Fruit fly (Drosophila melanogaster) whole organism, embryonic: ENCODE results near the gene Cyp313a4.

Experiments
- BtbVII ChIP-seq: fragments of 200-800 bp; sonication (Bioruptor generic); optimal IDR thresholded peaks from 3 replicates; lab custom pipeline; 2017; ENCODE audit warnings: missing biosample characterization, mild to moderate bottlenecking, missing genetic modification characterization
- CG12219 ChIP-seq: fragments of 200-800 bp; sonication (Bioruptor generic); optimal IDR thresholded peaks from 3 replicates; lab custom pipeline; 2018; ENCODE audit warnings: missing biosample characterization, mild to moderate bottlenecking, missing genetic modification characterization
- CG12744 ChIP-seq: fragments of 200-800 bp; sonication (Bioruptor generic); optimal IDR thresholded peaks from 2 replicates; lab custom pipeline; 2016; ENCODE audit warnings: missing biosample characterization, missing genetic modification characterization
- CG13287 ChIP-seq: fragments of 200-800 bp; sonication (Bioruptor generic); IDR thresholded peaks from 2 replicates; pipeline ENCODE4 v1.3.6; 2022; ENCODE audit warnings: missing biosample characterization, missing genetic modification characterization; ENCODE audit not compliant: partially characterized antibody
- CG1602 ChIP-seq: fragments of 200-800 bp; sonication (Bioruptor generic); optimal IDR thresholded peaks from 3 replicates; lab custom pipeline; 2016; ENCODE audit warnings: missing biosample characterization, missing genetic modification characterization
- CG17361 ChIP-seq: fragments of 200-800 bp; sonication (Bioruptor generic); IDR thresholded peaks from 3 replicates; pipeline ENCODE4 v1.3.6; 2022; ENCODE audit warnings: missing biosample characterization, missing genetic modification characterization
- CG17568 ChIP-seq: fragments of 200-800 bp; sonication (Bioruptor generic); optimal IDR thresholded peaks from 2 replicates; lab custom pipeline; 2018; ENCODE audit warnings: missing biosample characterization, mild to moderate bottlenecking, missing genetic modification characterization, moderate library complexity
- CG17912 ChIP-seq: fragments of 200-800 bp; sonication (Bioruptor generic); optimal IDR thresholded peaks from 2 replicates; lab custom pipeline; 2018; ENCODE audit warnings: missing biosample characterization, mild to moderate bottlenecking, missing genetic modification characterization
- CG31388 ChIP-seq: fragments of 200-800 bp; sonication (Bioruptor generic); optimal IDR thresholded peaks from 2 replicates; lab custom pipeline; 2016; ENCODE audit warnings: missing biosample characterization, missing genetic modification characterization
- CG3163 ChIP-seq: fragments of 200-800 bp; sonication (Bioruptor generic); optimal IDR thresholded peaks from 3 replicates; lab custom pipeline; 2016; ENCODE audit warnings: missing biosample characterization, missing genetic modification characterization
- CG32532 ChIP-seq: fragments of 200-800 bp; sonication (Bioruptor generic); IDR thresholded peaks from 2 replicates; pipeline ENCODE4 v1.3.6; 2022; ENCODE audit warnings: missing biosample characterization, missing genetic modification characterization
- CG32767 ChIP-seq: fragments of 200-800 bp; sonication (Bioruptor generic); IDR thresholded peaks from 2 replicates; pipeline ENCODE4 v1.3.6; 2022; ENCODE audit warnings: missing biosample characterization, missing genetic modification characterization
- CG32772 ChIP-seq: fragments of 200-800 bp; sonication (Bioruptor generic); IDR thresholded peaks from 2 replicates; pipeline ENCODE4 v1.3.6; 2022; ENCODE audit warnings: missing biosample characterization, missing genetic modification characterization
- CG4328 ChIP-seq: fragments of 200-800 bp; sonication (Bioruptor generic); optimal IDR thresholded peaks from 3 replicates; lab custom pipeline; 2017; ENCODE audit warnings: missing biosample characterization, missing genetic modification reagents, missing genetic modification characterization
- CG43689 ChIP-seq: fragments of 200-800 bp; sonication (Bioruptor generic); IDR thresholded peaks from 2 replicates; pipeline ENCODE4 v1.3.6; 2022; ENCODE audit warnings: missing biosample characterization, missing genetic modification characterization
- CG4617 ChIP-seq: fragments of 200-800 bp; sonication (Bioruptor generic); optimal IDR thresholded peaks from 3 replicates; lab custom pipeline; 2016; ENCODE audit warnings: missing biosample characterization, missing genetic modification characterization, borderline replicate concordance
- CG6813 ChIP-seq: fragments of 200-800 bp; sonication (Bioruptor generic); optimal IDR thresholded peaks from 2 replicates; lab custom pipeline; 2017; ENCODE audit warnings: missing biosample characterization, missing genetic modification characterization, mild to moderate bottlenecking, moderate library complexity, missing genetic modification reagents
- CG7928 ChIP-seq: fragments of 200-800 bp; sonication (Bioruptor generic); optimal IDR thresholded peaks from 2 replicates; lab custom pipeline; 2017; ENCODE audit warnings: missing biosample characterization, mild to moderate bottlenecking, missing genetic modification characterization
- CG8281 ChIP-seq: fragments of 200-800 bp; sonication (Bioruptor generic); optimal IDR thresholded peaks from 2 replicates; lab custom pipeline; 2018; ENCODE audit warnings: missing biosample characterization, mild to moderate bottlenecking, missing genetic modification characterization, moderate library complexity
- CrebB ChIP-seq: fragments of 200-800 bp; sonication (Bioruptor generic); optimal IDR thresholded peaks from 3 replicates; lab custom pipeline; 2018; ENCODE audit warnings: missing biosample characterization, mild to moderate bottlenecking, missing genetic modification characterization
- D19A ChIP-seq: fragments of 200-800 bp; optimal IDR thresholded peaks from 3 replicates; lab custom pipeline; 2019; ENCODE audit warnings: missing biosample characterization, mild to moderate bottlenecking, missing genetic modification characterization, moderate library complexity
- Dip3 ChIP-seq: fragments of 200-800 bp; sonication (Bioruptor generic); optimal IDR thresholded peaks from 3 replicates; lab custom pipeline; 2016; ENCODE audit warnings: missing biosample characterization, missing genetic modification characterization
- ERR ChIP-seq: fragments of 200-800 bp; sonication (Bioruptor generic); optimal IDR thresholded peaks from 2 replicates; lab custom pipeline; 2016; ENCODE audit warnings: missing biosample characterization, missing genetic modification characterization
- Fer1 ChIP-seq: fragments of 200-800 bp; sonication (Bioruptor generic); optimal IDR thresholded peaks from 2 replicates; lab custom pipeline; 2017; ENCODE audit warnings: missing biosample characterization, mild to moderate bottlenecking, missing genetic modification characterization
- GATAe ChIP-seq: fragments of 200-800 bp; sonication (Bioruptor generic); conservative IDR thresholded peaks from 2 replicates; pipeline ENCODE4 v1.3.6; 2022; ENCODE audit warnings: missing biosample characterization, missing genetic modification characterization
- Hey ChIP-seq: fragments of 200-800 bp; sonication (Bioruptor generic); optimal IDR thresholded peaks from 3 replicates; lab custom pipeline; 2018; ENCODE audit warnings: missing biosample characterization, mild to moderate bottlenecking, missing genetic modification characterization
- HmgZ ChIP-seq: fragments of 200-800 bp; sonication (Bioruptor generic); optimal IDR thresholded peaks from 2 replicates; lab custom pipeline; 2018; ENCODE audit warnings: missing biosample characterization, mild to moderate bottlenecking, missing genetic modification characterization
- Hr51 ChIP-seq, 2 experiments: fragments of 200-800 bp; sonication (Bioruptor generic); optimal IDR thresholded peaks; 2 replicates in 1 of 2; 3 replicates in 1 of 2; lab custom pipeline; 2016 to 2018; ENCODE audit warnings: missing biosample characterization in 2 of 2, missing genetic modification characterization in 2 of 2, mild to moderate bottlenecking in 1 of 2, moderate library complexity in 1 of 2
- Mad ChIP-seq: fragments of 200-800 bp; sonication (Bioruptor generic); optimal IDR thresholded peaks from 2 replicates; lab custom pipeline; 2016; ENCODE audit warnings: missing biosample characterization, missing genetic modification characterization
- NFAT ChIP-seq: fragments of 200-800 bp; sonication (Bioruptor generic); IDR thresholded peaks from 2 replicates; pipeline ENCODE4 v1.3.6; 2022; ENCODE audit warnings: missing biosample characterization, missing genetic modification characterization
- Oaz ChIP-seq: fragments of 200-800 bp; sonication (Bioruptor generic); IDR thresholded peaks from 2 replicates; pipeline ENCODE4 v1.3.6; 2022; ENCODE audit warnings: missing biosample characterization, missing genetic modification characterization
- Optix ChIP-seq: fragments of 200-800 bp; sonication (Bioruptor generic); IDR thresholded peaks from 3 replicates; pipeline ENCODE4 v1.3.6; 2022; ENCODE audit warnings: missing biosample characterization, missing genetic modification characterization
- Xrp1 ChIP-seq: fragments of 200-800 bp; sonication (Bioruptor generic); IDR thresholded peaks from 2 replicates; pipeline ENCODE4 v1.3.6; 2022; ENCODE audit warnings: missing biosample characterization, missing genetic modification characterization
- ap ChIP-seq: fragments of 200-800 bp; sonication (Bioruptor generic); IDR thresholded peaks from 2 replicates; pipeline ENCODE4 v1.3.6; 2022; ENCODE audit warnings: missing biosample characterization, missing genetic modification characterization
- ase ChIP-seq: fragments of 200-800 bp; sonication (Bioruptor generic); IDR thresholded peaks from 3 replicates; pipeline ENCODE4 v1.3.6; 2022; ENCODE audit warnings: missing biosample characterization, missing genetic modification characterization
- chn ChIP-seq: fragments of 200-800 bp; sonication (Bioruptor generic); optimal IDR thresholded peaks from 2 replicates; lab custom pipeline; 2016; ENCODE audit warnings: missing biosample characterization, missing genetic modification characterization
- dan ChIP-seq: fragments of 200-800 bp; sonication (Bioruptor generic); IDR thresholded peaks from 2 replicates; pipeline ENCODE4 v1.3.6; 2022; ENCODE audit warnings: missing biosample characterization, missing genetic modification characterization
- emc ChIP-seq: fragments of 200-800 bp; sonication (Bioruptor generic); optimal IDR thresholded peaks from 2 replicates; lab custom pipeline; 2016; ENCODE audit warnings: missing biosample characterization, missing genetic modification characterization
- eyg ChIP-seq: fragments of 200-800 bp; sonication (Bioruptor generic); optimal IDR thresholded peaks from 3 replicates; lab custom pipeline; 2016; ENCODE audit warnings: missing biosample characterization, missing genetic modification characterization
- ftz-f1 ChIP-seq: fragments of 200-800 bp; sonication (Bioruptor generic); optimal IDR thresholded peaks from 2 replicates; lab custom pipeline; 2016; ENCODE audit warnings: missing biosample characterization, missing genetic modification characterization
- gcm ChIP-seq: fragments of 200-800 bp; sonication (Bioruptor generic); optimal IDR thresholded peaks from 2 replicates; lab custom pipeline; 2019; ENCODE audit warnings: missing biosample characterization, mild to moderate bottlenecking, missing genetic modification characterization, moderate library complexity
- gfzf ChIP-seq: fragments of 200-800 bp; sonication (Bioruptor generic); optimal IDR thresholded peaks from 2 replicates; lab custom pipeline; 2016; ENCODE audit warnings: missing biosample characterization, mild to moderate bottlenecking, missing genetic modification characterization, moderate library complexity
- gsb ChIP-seq: fragments of 200-800 bp; sonication (Bioruptor generic); IDR thresholded peaks from 2 replicates; pipeline ENCODE4 v1.3.6; 2022; ENCODE audit warnings: missing biosample characterization, missing genetic modification characterization
- ham ChIP-seq: fragments of 200-800 bp; sonication (Bioruptor generic); IDR thresholded peaks from 2 replicates; pipeline ENCODE4 v1.3.6; 2022; ENCODE audit warnings: missing biosample characterization, missing genetic modification characterization
- hth ChIP-seq: fragments of >200 bp; optimal IDR thresholded peaks from 2 replicates; lab custom pipeline; 2017; ENCODE audit warnings: inconsistent platforms
- lola ChIP-seq, 3 experiments: fragments of >200 bp in 2 of 3; fragments of 200-800 bp in 1 of 3; sonication (Bioruptor generic) in 1 of 3; optimal IDR thresholded peaks; 2 replicates each; lab custom pipeline; 2017 to 2019; ENCODE audit warnings: missing biosample characterization in 3 of 3, missing genetic modification characterization in 3 of 3, mild to moderate bottlenecking in 1 of 3, moderate library complexity in 1 of 3
- org-1 ChIP-seq: fragments of 200-800 bp; sonication (Bioruptor generic); optimal IDR thresholded peaks from 2 replicates; lab custom pipeline; 2017; ENCODE audit warnings: missing biosample characterization, missing genetic modification characterization
- psq ChIP-seq: fragments of 200-800 bp; sonication (Bioruptor generic); optimal IDR thresholded peaks from 2 replicates; lab custom pipeline; 2017; ENCODE audit warnings: missing biosample characterization, missing genetic modification characterization
- repo ChIP-seq: fragments of 200-800 bp; sonication (Bioruptor generic); optimal IDR thresholded peaks from 2 replicates; lab custom pipeline; 2016; ENCODE audit warnings: missing biosample characterization, missing genetic modification characterization
- toy ChIP-seq: fragments of 200-800 bp; sonication (Bioruptor generic); IDR thresholded peaks from 2 replicates; pipeline ENCODE4 v1.3.6; 2022; ENCODE audit warnings: missing biosample characterization, missing genetic modification characterization
- tx ChIP-seq: fragments of 200-800 bp; sonication (Bioruptor generic); optimal IDR thresholded peaks from 2 replicates; lab custom pipeline; 2016; ENCODE audit warnings: missing biosample characterization, missing genetic modification characterization
- vfl ChIP-seq: fragments of 200-800 bp; sonication (Bioruptor generic); optimal IDR thresholded peaks from 2 replicates; lab custom pipeline; 2016; ENCODE audit warnings: missing biosample characterization, missing genetic modification characterization
- zf30C ChIP-seq: fragments of 200-800 bp; sonication (Bioruptor generic); optimal IDR thresholded peaks from 3 replicates; lab custom pipeline; 2018; ENCODE audit warnings: missing biosample characterization, mild to moderate bottlenecking, missing genetic modification characterization

The Cyp313a4 gene

dm6 chr3R:12697571-12698039, 16.4 kb upstream of the Cyp313a4 start (continued):
- TF ChIP-seq CG1602 (GFP tag; lab: Kevin White, UChicago) (no peak), CG31388 (no peak), Oaz (GFP tag; lab: Robert Waterston, UW) (no peak), vfl (GFP tag; lab: Kevin White, UChicago) (no peak), gsb (no peak), org-1 (no peak), NFAT (GFP tag; lab: Robert Waterston, UW) (no peak), GATAe (no peak), ham (GFP tag; lab: Robert Waterston, UW) (no peak), Dip3 (GFP tag; lab: Kevin White, UChicago) (no peak), CG32532 (GFP tag; lab: Robert Waterston, UW) (no peak), CG4617 (GFP tag; lab: Kevin White, UChicago) (peak; percentile 12), Xrp1 (GFP tag; lab: Robert Waterston, UW) (no peak), D19A (tag; lab: Kevin White, UChicago) (no peak), Hr51 (GFP tag; optimal IDR thresholded peaks at IDR 0.05; lab: Kevin White, UChicago) (no peak), CG43689 (no peak), gcm (GFP tag; lab: Kevin White, UChicago) (no peak), CG13287 (GFP tag; lab: Robert Waterston, UW) (peak; percentile 71), Fer1 (GFP tag; lab: Kevin White, UChicago) (peak; percentile 47), dan (GFP tag; lab: Robert Waterston, UW) (no peak), chn (no peak), Mad (GFP tag; lab: Kevin White, UChicago) (peak; percentile 1), emc (GFP tag; lab: Kevin White, UChicago) (no peak), CG32767 (GFP tag; lab: Robert Waterston, UW) (peak; percentile 45; the same call in 1 of the 2 replicates), hth (lab: Kevin White, UChicago) (no peak), CG17568 (GFP tag; lab: Kevin White, UChicago) (no peak), ase (no peak), tx (GFP tag; lab: Kevin White, UChicago) (no peak), repo (GFP tag; lab: Kevin White, UChicago) (no peak), CrebB (tag; lab: Kevin White, UChicago) (peak; percentile 4), CG17912 (GFP tag; lab: Kevin White, UChicago) (no peak), Optix (GFP tag; lab: Robert Waterston, UW) (no peak), CG4328 (no peak), CG32772 (GFP tag; lab: Robert Waterston, UW) (no peak), CG12219 (GFP tag; lab: Kevin White, UChicago) (no peak), CG6813 (no peak), eyg (GFP tag; lab: Kevin White, UChicago) (no peak), CG12744 (GFP tag; lab: Kevin White, UChicago) (no peak), psq (GFP tag; lab: Kevin White, UChicago) (no peak), lola (GFP tag; optimal IDR thresholded peaks at IDR 0.05; lab: Kevin White, UChicago) (no peak), toy (no peak), ftz-f1 (GFP tag; lab: Kevin White, UChicago) (no peak), HmgZ (tag; lab: Kevin White, UChicago) (peak; percentile 45), CG17361 (GFP tag; lab: Robert Waterston, UW) (peak; percentile 23; the same call in 1 of the 3 replicates), Hey (tag; lab: Kevin White, UChicago) (no peak), zf30C (GFP tag; lab: Kevin White, UChicago) (no peak), ERR (no peak), ap (no peak), BtbVII (GFP tag; lab: Kevin White, UChicago) (peak; percentile 16), CG8281 (tag; lab: Kevin White, UChicago) (no peak), gfzf (peak; percentile 86), CG7928 (GFP tag; lab: Kevin White, UChicago) (no peak), CG3163 (no peak)
